Fruit fly (Drosophila melanogaster) whole organism, wandering third instar larva: ENCODE measurements around the gene djl.

Source experiments
- Abd-B ChIP-seq: fragments of >200 bp; optimal IDR thresholded peaks from 2 replicates; lab custom pipeline; 2017; ENCODE audit warnings: missing biosample characterization, missing genetic modification characterization
- CG32264 ChIP-seq: fragments of 200-800 bp; sonication (Bioruptor generic); optimal IDR thresholded peaks from 2 replicates; lab custom pipeline; 2016; ENCODE audit warnings: missing biosample characterization, missing genetic modification characterization
- CrebA ChIP-seq: fragments of 200-800 bp; sonication (Bioruptor generic); optimal IDR thresholded peaks from 2 replicates; lab custom pipeline; 2016; ENCODE audit warnings: missing biosample characterization, mild to moderate bottlenecking, missing genetic modification characterization, borderline replicate concordance
- Dfd ChIP-seq: fragments of >200 bp; optimal IDR thresholded peaks from 2 replicates; lab custom pipeline; 2017; ENCODE audit warnings: missing biosample characterization, missing genetic modification characterization
- Dif ChIP-seq: fragments of 200-275, 200-300 bp; sonication (Bioruptor generic); optimal IDR thresholded peaks from 2 replicates; lab custom pipeline; 2018; ENCODE audit warnings: missing biosample characterization, missing genetic modification characterization; ENCODE audit not compliant: partially characterized antibody
- GATAd ChIP-seq: sonication (Bioruptor generic); optimal IDR thresholded peaks from 2 replicates; lab custom pipeline; 2016; ENCODE audit warnings: missing biosample characterization, missing genetic modification characterization
- HLH106 ChIP-seq: fragments of 200-800 bp; optimal IDR thresholded peaks from 3 replicates; lab custom pipeline; 2019; ENCODE audit warnings: missing biosample characterization, mild to moderate bottlenecking, missing genetic modification characterization, moderate library complexity
- Hr78 ChIP-seq: fragments of >200 bp; optimal IDR thresholded peaks from 2 replicates; lab custom pipeline; 2017; ENCODE audit warnings: missing biosample characterization, missing genetic modification characterization
- Hr83 ChIP-seq: fragments of 200-300 bp; sonication (Bioruptor generic); optimal IDR thresholded peaks from 2 replicates; lab custom pipeline; 2016; ENCODE audit warnings: missing biosample characterization, mild to moderate bottlenecking, missing genetic modification characterization, moderate library complexity; ENCODE audit not compliant: poor library complexity, severe bottlenecking
- Jra ChIP-seq: sonication (Bioruptor generic); optimal IDR thresholded peaks from 2 replicates; lab custom pipeline; 2016; ENCODE audit warnings: missing biosample characterization, missing genetic modification characterization
- Mio ChIP-seq: sonication (Bioruptor generic); optimal IDR thresholded peaks from 2 replicates; lab custom pipeline; 2016; ENCODE audit warnings: missing biosample characterization, missing genetic modification characterization
- Myc ChIP-seq: fragments of >200 bp; optimal IDR thresholded peaks from 2 replicates; lab custom pipeline; 2017
- N ChIP-seq: fragments of >200 bp; optimal IDR thresholded peaks from 2 replicates; lab custom pipeline; 2018; ENCODE audit warnings: missing biosample characterization, missing external identifiers, missing genetic modification characterization
- OdsH ChIP-seq: fragments of 200-800 bp; sonication (Bioruptor generic); optimal IDR thresholded peaks from 2 replicates; lab custom pipeline; 2016; ENCODE audit warnings: missing biosample characterization, mild to moderate bottlenecking, missing genetic modification characterization
- Rel ChIP-seq, 2 experiments: fragments of 200-800 bp; sonication (Bioruptor generic) in 1 of 2; optimal IDR thresholded peaks; 2 replicates in 1 of 2; 3 replicates in 1 of 2; lab custom pipeline; 2016 to 2019; ENCODE audit warnings: mild to moderate bottlenecking in 2 of 2, missing biosample characterization in 2 of 2, missing genetic modification characterization in 2 of 2, moderate library complexity in 1 of 2
- Vsx2 ChIP-seq: fragments of 200-300, 225-300 bp; sonication (Bioruptor generic); optimal IDR thresholded peaks from 2 replicates; lab custom pipeline; 2018; ENCODE audit warnings: missing biosample characterization, missing genetic modification characterization; ENCODE audit not compliant: partially characterized antibody
- br ChIP-seq: fragments of 200-800 bp; sonication (Bioruptor generic); optimal IDR thresholded peaks from 2 replicates; lab custom pipeline; 2016; ENCODE audit warnings: missing biosample characterization, missing genetic modification characterization
- brk ChIP-seq: fragments of 200-800 bp; sonication (Bioruptor generic); optimal IDR thresholded peaks from 2 replicates; lab custom pipeline; 2016; ENCODE audit warnings: missing biosample characterization, mild to moderate bottlenecking, missing genetic modification characterization
- dl ChIP-seq, 2 experiments: fragments of 175-275, 200-275 bp in 1 of 2; fragments of 200-275 bp in 1 of 2; sonication (Bioruptor generic); optimal IDR thresholded peaks; lab custom pipeline; 2018; ENCODE audit warnings: mild to moderate bottlenecking in 2 of 2, missing biosample characterization in 2 of 2, missing genetic modification characterization in 2 of 2, moderate library complexity in 2 of 2; ENCODE audit not compliant: partially characterized antibody in 2 of 2, insufficient read depth in 1 of 2
- dmrt93B ChIP-seq: fragments of 200-800 bp; sonication (Bioruptor generic); optimal IDR thresholded peaks from 2 replicates; lab custom pipeline; 2018; ENCODE audit warnings: missing biosample characterization, mild to moderate bottlenecking, missing genetic modification characterization
- dsf ChIP-seq: sonication (Bioruptor generic); optimal IDR thresholded peaks from 2 replicates; lab custom pipeline; 2016; ENCODE audit warnings: missing biosample characterization, missing genetic modification characterization, borderline replicate concordance
- ey ChIP-seq: fragments of 200-800 bp; sonication (Bioruptor generic); optimal IDR thresholded peaks from 2 replicates; lab custom pipeline; 2016; ENCODE audit warnings: missing biosample characterization, missing genetic modification characterization
- foxo ChIP-seq, 2 experiments: fragments of 200-800 bp; sonication (Bioruptor generic); optimal IDR thresholded peaks; 2 replicates in 1 of 2; 3 replicates in 1 of 2; lab custom pipeline; 2016 to 2017; ENCODE audit warnings: missing biosample characterization in 2 of 2, missing genetic modification characterization in 2 of 2
- fru ChIP-seq: fragments of 200-800 bp; sonication (Bioruptor generic); optimal IDR thresholded peaks from 3 replicates; lab custom pipeline; 2016; ENCODE audit warnings: missing biosample characterization, mild to moderate bottlenecking, missing genetic modification characterization
- h ChIP-seq: fragments of 200-800 bp; sonication (Bioruptor generic); optimal IDR thresholded peaks from 3 replicates; lab custom pipeline; 2016; ENCODE audit warnings: missing biosample characterization, mild to moderate bottlenecking, missing genetic modification characterization
- jim ChIP-seq: fragments of 175-275, 200-325 bp; sonication (Bioruptor generic); optimal IDR thresholded peaks from 2 replicates; lab custom pipeline; 2016; ENCODE audit warnings: missing biosample characterization, mild to moderate bottlenecking, missing genetic modification characterization
- lola ChIP-seq: fragments of >200 bp; optimal IDR thresholded peaks from 2 replicates; lab custom pipeline; 2017; ENCODE audit warnings: missing biosample characterization, missing genetic modification characterization
- pan ChIP-seq: fragments of >200 bp; optimal IDR thresholded peaks from 2 replicates; lab custom pipeline; 2017
- psq ChIP-seq: fragments of 200-800 bp; sonication (Bioruptor generic); optimal IDR thresholded peaks from 3 replicates; lab custom pipeline; 2017; ENCODE audit warnings: missing biosample characterization, mild to moderate bottlenecking, missing genetic modification characterization, moderate library complexity
- rgr ChIP-seq: fragments of 200-800 bp; sonication (Bioruptor generic); optimal IDR thresholded peaks from 3 replicates; lab custom pipeline; 2016; ENCODE audit warnings: missing biosample characterization, mild to moderate bottlenecking, missing genetic modification characterization
- sage ChIP-seq: fragments of 200-800 bp; sonication (Bioruptor generic); optimal IDR thresholded peaks from 2 replicates; lab custom pipeline; 2016; ENCODE audit warnings: missing biosample characterization, mild to moderate bottlenecking, missing genetic modification characterization
- sv ChIP-seq: fragments of 200-800 bp; sonication (Bioruptor generic); optimal IDR thresholded peaks from 3 replicates; lab custom pipeline; 2016; ENCODE audit warnings: missing biosample characterization, missing genetic modification characterization
- tai ChIP-seq: sonication (Bioruptor generic); optimal IDR thresholded peaks from 2 replicates; lab custom pipeline; 2016; ENCODE audit warnings: missing biosample characterization, missing genetic modification characterization
- usp ChIP-seq: fragments of >200 bp; optimal IDR thresholded peaks from 2 replicates; lab custom pipeline; 2017; ENCODE audit warnings: missing biosample characterization, missing genetic modification characterization
- woc ChIP-seq: sonication (Bioruptor generic); optimal IDR thresholded peaks from 2 replicates; lab custom pipeline; 2016; ENCODE audit warnings: missing biosample characterization, mild to moderate bottlenecking, missing genetic modification characterization

The djl gene

dm6 chr3R:7102853-7103833 lies 42.6 kb downstream of the djl start (continued):
- no peak for TF ChIP-seq lola (GFP tag; lab: Kevin White, UChicago)
- TF ChIP-seq Myc (lab: Kevin White, UChicago): no peak
- peak; percentile 23 for TF ChIP-seq Dfd
- TF ChIP-seq h (GFP tag; lab: Kevin White, UChicago): no peak
- TF ChIP-seq sv: no peak
- peak in 1 of 2 experiments; percentile 79 for TF ChIP-seq dl (GFP tag; optimal IDR thresholded peaks at IDR 0.05; lab: Kevin White, UChicago; ENCODE audit: insufficient read depth in 1 of 2, partially characterized antibody in 2 of 2)
- TF ChIP-seq Mio (GFP tag; lab: Kevin White, UChicago): no peak
- TF ChIP-seq ey (GFP tag; lab: Kevin White, UChicago): no peak
- TF ChIP-seq rgr (GFP tag; lab: Kevin White, UChicago): no peak
- peak; percentile 72 for TF ChIP-seq Dif
- TF ChIP-seq HLH106 (tag; lab: Kevin White, UChicago): no peak
- no peak for TF ChIP-seq Hr83 (GFP tag; lab: Kevin White, UChicago)
- no peak for TF ChIP-seq N (GFP tag; lab: Kevin White, UChicago)

- TF ChIP-seq Hr83 (GFP tag; lab: Kevin White, UChicago) (no peak), dmrt93B (no peak), psq (GFP tag; lab: Kevin White, UChicago) (no peak), Abd-B (GFP tag; lab: Kevin White, UChicago) (no peak), h (GFP tag; lab: Kevin White, UChicago) (no peak), Hr78 (no peak), usp (no peak), pan (lab: Kevin White, UChicago) (no peak), sv (no peak), Rel (GFP tag; optimal IDR thresholded peaks at IDR 0.05; lab: Kevin White, UChicago) (no peak), Rel (tag; optimal IDR thresholded peaks at IDR 0.05; lab: Kevin White, UChicago) (no peak), woc (no peak), Vsx2 (GFP tag; lab: Kevin White, UChicago) (no peak), tai (GFP tag; lab: Kevin White, UChicago) (no peak), OdsH (no peak), ey (GFP tag; lab: Kevin White, UChicago) (no peak), dsf (GFP tag; lab: Kevin White, UChicago) (no peak)
- TF ChIP-seq, all 38 proteins: peak for 0
Measured at dm6 chr3R:7104308-7104707, 43.7 kb downstream of the djl start.

dm6 chr3R:7105503-7106164 lies 45.1 kb downstream of the djl start:
- TF ChIP-seq brk (GFP tag; lab: Kevin White, UChicago) (no peak), N (GFP tag; lab: Kevin White, UChicago) (no peak), rgr (GFP tag; lab: Kevin White, UChicago) (no peak), fru (no peak), usp (no peak), Vsx2 (GFP tag; lab: Kevin White, UChicago) (no peak), Hr83 (GFP tag; lab: Kevin White, UChicago) (no peak)

- TF ChIP-seq HLH106 (tag; lab: Kevin White, UChicago): no peak
- TF ChIP-seq br (GFP tag; lab: Kevin White, UChicago): peak; percentile 20
- TF ChIP-seq sage: peak; percentile 63
- TF ChIP-seq Myc (lab: Kevin White, UChicago): no peak
- TF ChIP-seq Dfd: no peak
- peak; percentile 35 for TF ChIP-seq fru
- TF ChIP-seq Vsx2 (GFP tag; lab: Kevin White, UChicago): peak; percentile 93
- TF ChIP-seq foxo (GFP tag; optimal IDR thresholded peaks at IDR 0.05; lab: Kevin White, UChicago): peak in 1 of 2 experiments; percentile 25
- no peak for TF ChIP-seq brk (GFP tag; lab: Kevin White, UChicago)
- TF ChIP-seq CG32264: no peak
- no peak for TF ChIP-seq Hr83 (GFP tag; lab: Kevin White, UChicago)
- no peak for TF ChIP-seq jim (GFP tag; lab: Kevin White, UChicago)
- no peak for TF ChIP-seq rgr (GFP tag; lab: Kevin White, UChicago)
- no peak for TF ChIP-seq Mio (GFP tag; lab: Kevin White, UChicago)
- peak; percentile 95 to 96 for TF ChIP-seq dl (GFP tag; optimal IDR thresholded peaks at IDR 0.05; lab: Kevin White, UChicago; ENCODE audit: insufficient read depth in 1 of 2, partially characterized antibody in 2 of 2)
- TF ChIP-seq GATAd: no peak
- TF ChIP-seq woc: no peak
- TF ChIP-seq tai (GFP tag; lab: Kevin White, UChicago): no peak
- TF ChIP-seq lola (GFP tag; lab: Kevin White, UChicago): no peak
- no peak for TF ChIP-seq CrebA
- no peak for TF ChIP-seq Jra (GFP tag; lab: Kevin White, UChicago)
- TF ChIP-seq OdsH: peak; percentile 8
- TF ChIP-seq usp: no peak
- TF ChIP-seq psq (GFP tag; lab: Kevin White, UChicago): peak; percentile 83
- TF ChIP-seq dsf (GFP tag; lab: Kevin White, UChicago): no peak
- TF ChIP-seq Abd-B (GFP tag; lab: Kevin White, UChicago): no peak
Measured at dm6 chr3R:7107713-7108588, 47.4 kb downstream of the djl start.
